Worm (Caenorhabditis elegans) whole organism, L1 larva: Measurements from ENCODE around the gene scl-6.
A peak's percentile ranks its signal among the peaks of the same experiment; 100 is the strongest.

Experiments
- C16A3.4 ChIP-seq: fragments of 150-350 bp; optimal IDR thresholded peaks from 2 replicates; lab custom pipeline; 2014; ENCODE audit warnings: missing biosample characterization, missing genetic modification characterization
- Y116A8C.19 ChIP-seq: sonication (generic microtip); optimal IDR thresholded peaks from 2 replicates; lab custom pipeline; 2016; ENCODE audit warnings: missing compliant biosample characterization, missing genetic modification characterization, borderline replicate concordance
- aha-1 ChIP-seq: fragments of 150-350 bp; optimal IDR thresholded peaks from 2 replicates; lab custom pipeline; 2014; ENCODE audit warnings: missing biosample characterization, missing genetic modification characterization
- aly-2 ChIP-seq: fragments of 150-350 bp; optimal IDR thresholded peaks from 2 replicates; lab custom pipeline; 2014; ENCODE audit warnings: missing biosample characterization, missing genetic modification characterization
- blmp-1 ChIP-seq: fragments of 150-350 bp; optimal IDR thresholded peaks from 2 replicates; lab custom pipeline; 2014; ENCODE audit warnings: missing biosample characterization, missing genetic modification characterization
- ceh-63 ChIP-seq: fragments of 200-800 bp; sonication (Bioruptor generic); optimal IDR thresholded peaks from 2 replicates; lab custom pipeline; 2018; ENCODE audit warnings: mild to moderate bottlenecking, missing genetic modification characterization, missing compliant biosample characterization
- ceh-88 ChIP-seq: fragments of 200-800 bp; sonication (Bioruptor generic); IDR thresholded peaks from 2 replicates; pipeline ENCODE4 v1.3.6; 2022; ENCODE audit warnings: missing genetic modification characterization, missing compliant biosample characterization
- ces-1 ChIP-seq: fragments of 150-350 bp; optimal IDR thresholded peaks from 2 replicates; lab custom pipeline; 2014; ENCODE audit warnings: missing biosample characterization, missing genetic modification reagents, missing genetic modification characterization
- dpl-1 ChIP-seq, 3 experiments: fragments of 150-350 bp in 2 of 3; sonication (generic microtip) in 1 of 3; optimal IDR thresholded peaks; 2 replicates each; lab custom pipeline; 2014 to 2017; ENCODE audit warnings: missing biosample characterization in 3 of 3, missing genetic modification characterization in 3 of 3, missing genetic modification reagents in 3 of 3
- dsc-1 ChIP-seq: sonication (generic microtip); optimal IDR thresholded peaks from 2 replicates; lab custom pipeline; 2016; ENCODE audit warnings: mild to moderate bottlenecking, missing genetic modification characterization, missing compliant biosample characterization
- efl-1 ChIP-seq, 4 experiments: fragments of 150-350 bp; optimal IDR thresholded peaks in 3 of 4; peaks in 1 of 4; 1 replicate in 1 of 4; 2 replicates in 3 of 4; lab custom pipeline; 2014; ENCODE audit warnings: missing biosample characterization in 2 of 4, missing genetic modification characterization in 2 of 4, missing genetic modification reagents in 2 of 4
- elt-2 ChIP-seq: sonication (generic microtip); optimal IDR thresholded peaks from 2 replicates; lab custom pipeline; 2016; ENCODE audit warnings: missing genetic modification characterization, mild to moderate bottlenecking, inconsistent platforms, missing compliant biosample characterization, missing genetic modification reagents
- elt-3 ChIP-seq, 6 experiments: fragments of 150-350 bp in 1 of 6; sonication (generic microtip); optimal IDR thresholded peaks; 2 replicates each; lab custom pipeline; 2017 to 2018; ENCODE audit warnings: missing biosample characterization in 6 of 6, missing genetic modification characterization in 6 of 6, inconsistent platforms in 1 of 6
- hlh-17 ChIP-seq: fragments of 200-800 bp; sonication (Bioruptor generic); optimal IDR thresholded peaks from 2 replicates; lab custom pipeline; 2018; ENCODE audit warnings: missing genetic modification characterization, mild to moderate bottlenecking, missing compliant biosample characterization, moderate library complexity, borderline replicate concordance
- hpl-2 ChIP-seq: fragments of 150-350 bp; optimal IDR thresholded peaks from 2 replicates; lab custom pipeline; 2014; ENCODE audit warnings: missing biosample characterization, missing genetic modification reagents, missing genetic modification characterization
- jun-1 ChIP-seq: fragments of 150-350 bp; optimal IDR thresholded peaks from 2 replicates; lab custom pipeline; 2014; ENCODE audit warnings: missing biosample characterization, missing genetic modification reagents, missing genetic modification characterization
- lin-13 ChIP-seq: fragments of 150-350 bp; optimal IDR thresholded peaks from 2 replicates; lab custom pipeline; 2014; ENCODE audit warnings: missing biosample characterization, missing genetic modification reagents, missing genetic modification characterization
- lin-14 ChIP-seq: fragments of 200-800 bp; sonication (Bioruptor generic); optimal IDR thresholded peaks from 2 replicates; lab custom pipeline; 2018; ENCODE audit warnings: mild to moderate bottlenecking, missing genetic modification characterization, moderate library complexity, missing compliant biosample characterization
- lin-35 ChIP-seq, 2 experiments: fragments of 150-350 bp; optimal IDR thresholded peaks; 2 replicates each; lab custom pipeline; 2014; ENCODE audit warnings: missing biosample characterization in 2 of 2, missing genetic modification characterization in 2 of 2, missing genetic modification reagents in 2 of 2
- lin-39 ChIP-seq: fragments of 150-350 bp; optimal IDR thresholded peaks from 2 replicates; lab custom pipeline; 2014; ENCODE audit warnings: missing biosample characterization, missing genetic modification reagents, missing genetic modification characterization
- lir-3 ChIP-seq: sonication (generic microtip); optimal IDR thresholded peaks from 2 replicates; lab custom pipeline; 2016; ENCODE audit warnings: mild to moderate bottlenecking, missing genetic modification characterization, moderate library complexity, missing compliant biosample characterization; ENCODE audit not compliant: poor library complexity
- mab-9 ChIP-seq: fragments of 200-800 bp; sonication (Bioruptor generic); IDR thresholded peaks from 2 replicates; pipeline ENCODE4 v1.3.6; 2022; ENCODE audit warnings: missing genetic modification reagents, missing genetic modification characterization, missing compliant biosample characterization
- mdl-1 ChIP-seq, 2 experiments: fragments of 150-350 bp; optimal IDR thresholded peaks; 2 replicates each; lab custom pipeline; 2014 to 2017; ENCODE audit warnings: missing biosample characterization in 2 of 2, missing genetic modification characterization in 2 of 2, inconsistent platforms in 1 of 2
- mep-1 ChIP-seq: fragments of 150-350 bp; optimal IDR thresholded peaks from 2 replicates; lab custom pipeline; 2014; ENCODE audit warnings: missing biosample characterization, missing genetic modification characterization
- nhr-11 ChIP-seq: fragments of 150-350 bp; optimal IDR thresholded peaks from 2 replicates; lab custom pipeline; 2014; ENCODE audit warnings: missing biosample characterization, missing genetic modification characterization
- nhr-12 ChIP-seq: sonication (generic microtip); optimal IDR thresholded peaks from 2 replicates; lab custom pipeline; 2017; ENCODE audit warnings: missing biosample characterization, missing genetic modification characterization
- nhr-19 ChIP-seq: fragments of 200-800 bp; sonication (Bioruptor generic); conservative IDR thresholded peaks from 2 replicates; pipeline ENCODE4 v1.3.6; 2022; ENCODE audit warnings: missing genetic modification characterization, missing compliant biosample characterization
- nhr-20 ChIP-seq: sonication (generic microtip); optimal IDR thresholded peaks from 2 replicates; lab custom pipeline; 2016; ENCODE audit warnings: mild to moderate bottlenecking, missing genetic modification characterization, missing compliant biosample characterization
- nhr-237 ChIP-seq: fragments of 150-350 bp; optimal IDR thresholded peaks from 2 replicates; lab custom pipeline; 2014; ENCODE audit warnings: missing biosample characterization, missing genetic modification characterization
- nhr-28 ChIP-seq: fragments of 150-350 bp; optimal IDR thresholded peaks from 2 replicates; lab custom pipeline; 2014; ENCODE audit warnings: missing biosample characterization, missing genetic modification characterization
- nhr-71 ChIP-seq: sonication (generic microtip); optimal IDR thresholded peaks from 2 replicates; lab custom pipeline; 2016; ENCODE audit warnings: mild to moderate bottlenecking, missing genetic modification characterization, moderate library complexity, missing compliant biosample characterization
- nhr-77 ChIP-seq: fragments of 150-350 bp; optimal IDR thresholded peaks from 2 replicates; lab custom pipeline; 2014; ENCODE audit warnings: missing biosample characterization, missing genetic modification characterization
- nhr-85 ChIP-seq: sonication (generic microtip); peaks from one replicate; lab custom pipeline; 2016; ENCODE audit warnings: missing genetic modification characterization, inconsistent platforms, missing compliant biosample characterization
- nhr-90 ChIP-seq: sonication (generic microtip); optimal IDR thresholded peaks from 2 replicates; lab custom pipeline; 2016; ENCODE audit warnings: mild to moderate bottlenecking, missing genetic modification characterization, missing compliant biosample characterization; ENCODE audit not compliant: poor library complexity
- pax-3 ChIP-seq: fragments of 200-800 bp; sonication (Bioruptor generic); optimal IDR thresholded peaks from 2 replicates; lab custom pipeline; 2018; ENCODE audit warnings: mild to moderate bottlenecking, missing genetic modification characterization, moderate library complexity, missing compliant biosample characterization
- rnt-1 ChIP-seq: sonication (generic microtip); optimal IDR thresholded peaks from 2 replicates; lab custom pipeline; 2016; ENCODE audit warnings: mild to moderate bottlenecking, missing genetic modification characterization, moderate library complexity, missing compliant biosample characterization
- skn-1 ChIP-seq: fragments of 150-350 bp; optimal IDR thresholded peaks from 2 replicates; lab custom pipeline; 2014; ENCODE audit warnings: missing biosample characterization, missing genetic modification characterization
- snpc-4 ChIP-seq: fragments of 150-350 bp; optimal IDR thresholded peaks from 2 replicates; lab custom pipeline; 2014; ENCODE audit warnings: missing biosample characterization, missing genetic modification characterization
- snu-23 ChIP-seq: sonication (generic microtip); optimal IDR thresholded peaks from 2 replicates; lab custom pipeline; 2016; ENCODE audit warnings: missing genetic modification characterization, missing compliant biosample characterization
- swsn-7 ChIP-seq: sonication (generic microtip); optimal IDR thresholded peaks from 2 replicates; lab custom pipeline; 2016; ENCODE audit warnings: missing genetic modification characterization, missing compliant biosample characterization
- vab-15 ChIP-seq: sonication (generic microtip); optimal IDR thresholded peaks from 2 replicates; lab custom pipeline; 2017; ENCODE audit warnings: missing genotype, mild to moderate bottlenecking, missing genetic modification characterization, missing compliant biosample characterization
- ztf-11 ChIP-seq, 2 experiments: sonication (generic microtip); optimal IDR thresholded peaks; 2 replicates each; lab custom pipeline; 2016 to 2017; ENCODE audit warnings: missing genetic modification characterization in 2 of 2, missing biosample characterization in 1 of 2, missing compliant biosample characterization in 1 of 2

scl-6 gene

ce11 chrIV:13075625-13076252, 7.2 kb downstream of the scl-6 start (continued):
- TF ChIP-seq nhr-12 (tag; lab: Kevin White, UChicago) (no peak), nhr-77 (tag; lab: Kevin White, UChicago) (no peak), lin-13 (no peak), snpc-4 (no peak), ces-1 (GFP tag; lab: Kevin White, UChicago) (no peak), aha-1 (no peak), nhr-71 (tag; lab: Kevin White, UChicago) (peak; percentile 63), elt-2 (tag; lab: Kevin White, UChicago) (no peak), nhr-28 (tag; lab: Kevin White, UChicago) (no peak), lin-35 (GFP tag; optimal IDR thresholded peaks at IDR 0.05; lab: Kevin White, UChicago) (peak in 1 of 2 experiments; percentile 45), blmp-1 (tag; lab: Kevin White, UChicago) (peak; percentile 69), nhr-85 (tag; lab: Kevin White, UChicago) (peak; percentile 93), rnt-1 (tag; lab: Kevin White, UChicago) (no peak), lin-39 (tag; lab: Kevin White, UChicago) (no peak), ztf-11 (tag; optimal IDR thresholded peaks at IDR 0.05; lab: Kevin White, UChicago) (no peak), Y116A8C.19 (tag; lab: Kevin White, UChicago) (no peak), hpl-2 (GFP tag; lab: Kevin White, UChicago) (no peak), pax-3 (tag; lab: Kevin White, UChicago) (no peak), nhr-237 (tag; lab: Kevin White, UChicago) (no peak), ceh-88 (GFP tag; lab: Robert Waterston, UW) (no peak), dsc-1 (tag; lab: Kevin White, UChicago) (no peak), nhr-20 (tag; lab: Kevin White, UChicago) (peak; percentile 65)

ce11 chrIV:13076620-13077019, 8.1 kb downstream of the scl-6 start, which contains the start of gene C39E9.7:
Gene C39E9.7, minus strand, starts transcription at chrIV:13076720.
- TF ChIP-seq C16A3.4 (tag; lab: Kevin White, UChicago), result no peak
- TF ChIP-seq efl-1 (optimal IDR thresholded peaks at IDR 0.05; lab: Kevin White, UChicago), result no peak
- peak in 1 of 2 experiments; percentile 26 for TF ChIP-seq efl-1 (GFP tag; optimal IDR thresholded peaks at IDR 0.05 in 1 of 2; lab: Kevin White, UChicago)
- TF ChIP-seq vab-15 (tag; lab: Kevin White, UChicago), result no peak
- no peak for TF ChIP-seq lin-14

ce11 chrIV:13077694-13078093, 9.1 kb downstream of the scl-6 start:
- TF ChIP-seq nhr-19 (GFP tag; lab: Robert Waterston, UW), result peak; percentile 45
- TF ChIP-seq mab-9 (GFP tag; lab: Robert Waterston, UW), result no peak
- TF ChIP-seq skn-1 (tag; lab: Kevin White, UChicago), result peak; percentile 1
- TF ChIP-seq jun-1 (tag; lab: Kevin White, UChicago), result no peak
- TF ChIP-seq hlh-17 (GFP tag; lab: Kevin White, UChicago), result no peak
- no peak for TF ChIP-seq vab-15 (tag; lab: Kevin White, UChicago)
- no peak for TF ChIP-seq lin-13
- no peak for TF ChIP-seq nhr-11 (tag; lab: Kevin White, UChicago)
- no peak for TF ChIP-seq snpc-4
- peak; percentile 54 for TF ChIP-seq nhr-20 (tag; lab: Kevin White, UChicago)
- TF ChIP-seq elt-3 (tag; optimal IDR thresholded peaks at IDR 0.05; lab: Kevin White, UChicago), result peak in 2 of 6 experiments; percentile 44 to 78
- TF ChIP-seq lir-3 (tag; lab: Kevin White, UChicago), result no peak
- no peak for TF ChIP-seq dpl-1 (GFP tag; optimal IDR thresholded peaks at IDR 0.05; lab: Kevin White, UChicago)
- TF ChIP-seq mep-1, result no peak
- TF ChIP-seq snu-23 (GFP tag; lab: Kevin White, UChicago), result peak; percentile 42
- TF ChIP-seq nhr-85 (tag; lab: Kevin White, UChicago), result peak; percentile 91
- TF ChIP-seq nhr-90, result peak; percentile 7
- TF ChIP-seq lin-14, result peak; percentile 63
- no peak for TF ChIP-seq Y116A8C.19 (tag; lab: Kevin White, UChicago)
- TF ChIP-seq swsn-7, result no peak
- TF ChIP-seq nhr-71 (tag; lab: Kevin White, UChicago), result peak; percentile 64
- TF ChIP-seq blmp-1 (tag; lab: Kevin White, UChicago), result peak; percentile 80
- TF ChIP-seq ceh-63 (GFP tag; lab: Kevin White, UChicago), result no peak
- peak in 1 of 2 experiments; percentile 37 for TF ChIP-seq mdl-1 (tag; optimal IDR thresholded peaks at IDR 0.05; lab: Kevin White, UChicago)
- TF ChIP-seq ces-1 (GFP tag; lab: Kevin White, UChicago), result no peak
- peak in 1 of 2 experiments; percentile 50 for TF ChIP-seq lin-35 (GFP tag; optimal IDR thresholded peaks at IDR 0.05; lab: Kevin White, UChicago)
- TF ChIP-seq aly-2 (tag; lab: Kevin White, UChicago), result no peak
- no peak for TF ChIP-seq lin-39 (tag; lab: Kevin White, UChicago)
